Worm (Caenorhabditis elegans) whole organism, late embryonic: ENCODE results near the gene atat-2.

ENCODE experiments used
- C08G9.2 ChIP-seq: sonication (generic microtip); optimal IDR thresholded peaks from 2 replicates; lab custom pipeline; 2016; ENCODE audit warnings: mild to moderate bottlenecking, missing genetic modification characterization, moderate library complexity, missing compliant biosample characterization
- F13H6.1 ChIP-seq: sonication (generic microtip); optimal IDR thresholded peaks from 2 replicates; lab custom pipeline; 2016; ENCODE audit warnings: missing genetic modification characterization, missing compliant biosample characterization
- K02D7.2 ChIP-seq: sonication (generic microtip); optimal IDR thresholded peaks from 2 replicates; lab custom pipeline; 2017; ENCODE audit warnings: mild to moderate bottlenecking, missing genetic modification characterization, missing compliant biosample characterization
- K09A11.1 ChIP-seq: sonication (generic microtip); optimal IDR thresholded peaks from 2 replicates; lab custom pipeline; 2017; ENCODE audit warnings: antibody characterized with exemption, mild to moderate bottlenecking, missing genetic modification characterization, missing compliant biosample characterization; ENCODE audit not compliant: insufficient read depth
- Y22D7AL.16 ChIP-seq: sonication (generic microtip); optimal IDR thresholded peaks from 2 replicates; lab custom pipeline; 2016; ENCODE audit warnings: missing genetic modification characterization, missing compliant biosample characterization
- ama-1 ChIP-seq: fragments of 150-350 bp; optimal IDR thresholded peaks from 2 replicates; lab custom pipeline; 2014
- ceh-14 ChIP-seq: sonication (generic microtip); optimal IDR thresholded peaks from 2 replicates; lab custom pipeline; 2016; ENCODE audit warnings: missing genotype, missing genetic modification characterization, missing compliant biosample characterization
- ceh-18 ChIP-seq: sonication (generic microtip); optimal IDR thresholded peaks from 2 replicates; lab custom pipeline; 2016; ENCODE audit warnings: missing genetic modification characterization, missing compliant biosample characterization
- ceh-2 ChIP-seq: sonication (generic microtip); optimal IDR thresholded peaks from 2 replicates; lab custom pipeline; 2016; ENCODE audit warnings: missing genotype, missing genetic modification characterization, missing compliant biosample characterization
- ceh-22 ChIP-seq: sonication (generic microtip); optimal IDR thresholded peaks from 2 replicates; lab custom pipeline; 2017; ENCODE audit warnings: missing biosample characterization, missing genetic modification characterization
- ceh-24 ChIP-seq: sonication (generic microtip); optimal IDR thresholded peaks from 2 replicates; lab custom pipeline; 2016; ENCODE audit warnings: mild to moderate bottlenecking, missing genetic modification characterization, missing compliant biosample characterization
- ceh-30 ChIP-seq: fragments of 150-350 bp; optimal IDR thresholded peaks from 2 replicates; lab custom pipeline; 2014; ENCODE audit warnings: missing biosample characterization, missing genetic modification characterization
- ceh-31 ChIP-seq: sonication (generic microtip); optimal IDR thresholded peaks from 2 replicates; lab custom pipeline; 2016; ENCODE audit warnings: missing genetic modification characterization, missing compliant biosample characterization
- ceh-34 ChIP-seq: sonication (generic microtip); optimal IDR thresholded peaks from 2 replicates; lab custom pipeline; 2016; ENCODE audit warnings: mild to moderate bottlenecking, missing genetic modification characterization, missing compliant biosample characterization
- ceh-48 ChIP-seq: sonication (generic microtip); optimal IDR thresholded peaks from 2 replicates; lab custom pipeline; 2016; ENCODE audit warnings: missing genetic modification characterization, inconsistent platforms, missing compliant biosample characterization
- ceh-6 ChIP-seq: fragments of 200-800 bp; sonication (Bioruptor generic); optimal IDR thresholded peaks from 2 replicates; lab custom pipeline; 2018; ENCODE audit warnings: mild to moderate bottlenecking, missing genetic modification characterization, missing compliant biosample characterization
- ceh-9 ChIP-seq: sonication (generic microtip); optimal IDR thresholded peaks from 2 replicates; lab custom pipeline; 2016; ENCODE audit warnings: mild to moderate bottlenecking, missing genetic modification characterization, inconsistent platforms, missing compliant biosample characterization
- che-1 ChIP-seq: sonication (generic microtip); optimal IDR thresholded peaks from 2 replicates; lab custom pipeline; 2016; ENCODE audit warnings: mild to moderate bottlenecking, missing genetic modification characterization, missing compliant biosample characterization
- dve-1 ChIP-seq: sonication (generic microtip); optimal IDR thresholded peaks from 2 replicates; lab custom pipeline; 2017; ENCODE audit warnings: antibody characterized with exemption, mild to moderate bottlenecking, missing genetic modification characterization, missing compliant biosample characterization
- elt-4 ChIP-seq: sonication (generic microtip); optimal IDR thresholded peaks from 2 replicates; lab custom pipeline; 2016; ENCODE audit warnings: missing genetic modification characterization, missing compliant biosample characterization
- ets-4 ChIP-seq: sonication (generic microtip); optimal IDR thresholded peaks from 2 replicates; lab custom pipeline; 2016; ENCODE audit warnings: missing genetic modification characterization, missing compliant biosample characterization
- fax-1 ChIP-seq: sonication (generic microtip); optimal IDR thresholded peaks from 2 replicates; lab custom pipeline; 2016; ENCODE audit warnings: missing genotype, missing genetic modification characterization, missing compliant biosample characterization
- fkh-10 ChIP-seq: fragments of 150-350 bp; optimal IDR thresholded peaks from 2 replicates; lab custom pipeline; 2014; ENCODE audit warnings: missing biosample characterization, missing genetic modification reagents, missing genetic modification characterization
- hlh-13 ChIP-seq: fragments of 200-800 bp; sonication (Bioruptor generic); optimal IDR thresholded peaks from 2 replicates; lab custom pipeline; 2018; ENCODE audit warnings: mild to moderate bottlenecking, missing genetic modification characterization, missing compliant biosample characterization
- hlh-15 ChIP-seq: sonication (generic microtip); optimal IDR thresholded peaks from 2 replicates; lab custom pipeline; 2016; ENCODE audit warnings: missing genetic modification characterization, missing compliant biosample characterization
- hlh-30 ChIP-seq: sonication (generic microtip); optimal IDR thresholded peaks from 2 replicates; lab custom pipeline; 2017; ENCODE audit warnings: antibody characterized with exemption, missing genetic modification characterization, missing compliant biosample characterization; ENCODE audit not compliant: insufficient read depth
- lin-11 ChIP-seq: fragments of 200-800 bp; sonication (Bioruptor generic); optimal IDR thresholded peaks from 2 replicates; lab custom pipeline; 2018; ENCODE audit warnings: mild to moderate bottlenecking, missing genetic modification characterization, missing compliant biosample characterization
- madf-2 ChIP-seq: sonication (generic microtip); optimal IDR thresholded peaks from 2 replicates; lab custom pipeline; 2017; ENCODE audit warnings: missing genetic modification characterization, missing compliant biosample characterization
- nfya-1 ChIP-seq: sonication (generic microtip); optimal IDR thresholded peaks from 2 replicates; lab custom pipeline; 2017; ENCODE audit warnings: missing genetic modification characterization, mild to moderate bottlenecking, missing compliant biosample characterization, antibody characterized with exemption, moderate library complexity
- pag-3 ChIP-seq: sonication (generic microtip); optimal IDR thresholded peaks from 2 replicates; lab custom pipeline; 2016; ENCODE audit warnings: missing compliant biosample characterization, missing genetic modification characterization, borderline replicate concordance
- pat-9 ChIP-seq: fragments of 200-800 bp; sonication (Bioruptor generic); optimal IDR thresholded peaks from 2 replicates; lab custom pipeline; 2018; ENCODE audit warnings: mild to moderate bottlenecking, missing genetic modification characterization, moderate library complexity, missing compliant biosample characterization
- pax-1 ChIP-seq: fragments of 150-350 bp; optimal IDR thresholded peaks from 2 replicates; lab custom pipeline; 2014; ENCODE audit warnings: missing biosample characterization, missing genetic modification characterization
- pqm-1 ChIP-seq: sonication (generic microtip); optimal IDR thresholded peaks from 2 replicates; lab custom pipeline; 2016; ENCODE audit warnings: missing genetic modification characterization, missing compliant biosample characterization
- ref-2 ChIP-seq: sonication (generic microtip); optimal IDR thresholded peaks from 2 replicates; lab custom pipeline; 2016; ENCODE audit warnings: missing genetic modification characterization, missing compliant biosample characterization
- rnt-1 ChIP-seq: sonication (generic microtip); optimal IDR thresholded peaks from 2 replicates; lab custom pipeline; 2016; ENCODE audit warnings: missing genetic modification characterization, missing compliant biosample characterization
- sdc-2 ChIP-seq: sonication (generic microtip); optimal IDR thresholded peaks from 2 replicates; lab custom pipeline; 2016; ENCODE audit warnings: missing genotype, missing genetic modification characterization, missing compliant biosample characterization
- sox-2 ChIP-seq: fragments of 200-800 bp; sonication (Bioruptor generic); IDR thresholded peaks from 2 replicates; pipeline ENCODE4 v1.3.6; 2022; ENCODE audit warnings: missing genetic modification reagents, missing genetic modification characterization, missing compliant biosample characterization
- sox-4 ChIP-seq: sonication (generic microtip); optimal IDR thresholded peaks from 2 replicates; lab custom pipeline; 2017; ENCODE audit warnings: mild to moderate bottlenecking, missing genetic modification characterization, inconsistent platforms, missing compliant biosample characterization
- syd-9 ChIP-seq: sonication (generic microtip); optimal IDR thresholded peaks from 2 replicates; lab custom pipeline; 2016; ENCODE audit warnings: mild to moderate bottlenecking, missing genetic modification characterization, moderate library complexity, missing compliant biosample characterization
- ttx-3 ChIP-seq: sonication (generic microtip); optimal IDR thresholded peaks from 2 replicates; lab custom pipeline; 2016; ENCODE audit warnings: missing genetic modification reagents, missing genetic modification characterization, missing compliant biosample characterization
- unc-3 ChIP-seq, 2 experiments: fragments of 200-800 bp in 1 of 2; sonication (Bioruptor generic) in 1 of 2; sonication (generic microtip) in 1 of 2; conservative IDR thresholded peaks in 1 of 2; optimal IDR thresholded peaks in 1 of 2; 2 replicates each; pipeline versions ENCODE4 v1.3.6 to Lab custom; 2016 to 2022; ENCODE audit warnings: missing compliant biosample characterization in 2 of 2, missing genetic modification characterization in 2 of 2, missing genetic modification reagents in 1 of 2
- unc-42 ChIP-seq: sonication (generic microtip); optimal IDR thresholded peaks from 2 replicates; lab custom pipeline; 2016; ENCODE audit warnings: missing genotype, missing genetic modification characterization, missing compliant biosample characterization
- unc-55 ChIP-seq: sonication (generic microtip); optimal IDR thresholded peaks from 2 replicates; lab custom pipeline; 2017; ENCODE audit warnings: missing biosample characterization, missing genetic modification reagents, missing genetic modification characterization
- ztf-16 ChIP-seq: sonication (generic microtip); optimal IDR thresholded peaks from 2 replicates; lab custom pipeline; 2017; ENCODE audit warnings: missing genetic modification characterization, missing compliant biosample characterization

Gene atat-2

ce11 chrX:5890080-5890479, 41.2 kb downstream of the atat-2 start, which contains the start of gene F49E10.2:
TSS of gene F49E10.2 (plus strand) at chrX:5890380.
- TF ChIP-seq hlh-15 = no peak
- no peak for TF ChIP-seq sox-2
- no peak for TF ChIP-seq lin-11 (tag; lab: Kevin White, UChicago)
- TF ChIP-seq rnt-1 (tag; lab: Kevin White, UChicago) = no peak
- TF ChIP-seq syd-9 (tag; lab: Kevin White, UChicago) = no peak
- no peak for TF ChIP-seq hlh-30
- no peak for TF ChIP-seq nfya-1
- TF ChIP-seq ceh-22 = no peak

DNA sequence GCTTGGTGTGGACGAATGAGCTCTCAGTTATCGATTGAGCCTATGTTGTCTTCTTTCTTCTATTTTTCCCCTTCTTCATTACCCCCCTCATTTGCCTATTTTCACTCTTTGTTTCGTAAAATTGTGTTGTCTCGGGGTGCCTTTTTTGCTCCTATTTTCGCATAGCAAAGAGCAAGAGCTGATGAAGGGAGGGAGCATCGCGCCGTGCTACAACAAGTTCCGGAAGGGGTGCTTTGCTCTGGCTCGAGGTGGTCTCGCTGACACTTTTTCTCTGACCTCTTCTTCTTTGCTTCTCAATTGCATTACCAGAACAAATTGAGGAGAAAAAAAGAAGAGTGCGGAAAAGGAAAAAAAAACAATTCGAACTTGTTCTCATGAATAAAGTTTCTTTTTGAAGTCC, 47.1 kb downstream of the atat-2 start:
- TF ChIP-seq fax-1 = no peak
- no peak for TF ChIP-seq pat-9 (tag; lab: Kevin White, UChicago)
- no peak for TF ChIP-seq unc-55 (GFP tag; lab: Kevin White, UChicago)
- TF ChIP-seq ceh-31 (tag; lab: Kevin White, UChicago) = peak; percentile 34
- TF ChIP-seq ama-1 = no peak
- no peak for TF ChIP-seq unc-3 (GFP tag; conservative IDR thresholded peaks at IDR 0.05; lab: Robert Waterston, UW)
- TF ChIP-seq unc-3 (tag; optimal IDR thresholded peaks at IDR 0.05; lab: Kevin White, UChicago) = no peak
- TF ChIP-seq Y22D7AL.16 (tag; lab: Kevin White, UChicago) = no peak
- no peak for TF ChIP-seq ceh-18 (tag; lab: Kevin White, UChicago)
- TF ChIP-seq che-1 (tag; lab: Kevin White, UChicago) = no peak
- TF ChIP-seq pax-1 = no peak
- TF ChIP-seq fkh-10 (GFP tag; lab: Kevin White, UChicago) = no peak
- no peak for TF ChIP-seq ceh-6 (GFP tag; lab: Kevin White, UChicago)
- TF ChIP-seq unc-42 (tag; lab: Kevin White, UChicago) = peak; percentile 87
- TF ChIP-seq pqm-1 = no peak
- TF ChIP-seq ceh-24 (tag; lab: Kevin White, UChicago) = no peak
- TF ChIP-seq K09A11.1 (tag; lab: Kevin White, UChicago) = no peak
- no peak for TF ChIP-seq F13H6.1 (tag; lab: Kevin White, UChicago)
- TF ChIP-seq ets-4 = no peak
- peak; percentile 29 for TF ChIP-seq ceh-48
- TF ChIP-seq ceh-9 (tag; lab: Kevin White, UChicago) = no peak
- TF ChIP-seq elt-4 (tag; lab: Kevin White, UChicago) = no peak
- TF ChIP-seq hlh-13 (GFP tag; lab: Kevin White, UChicago) = no peak
- TF ChIP-seq ceh-14 (tag; lab: Kevin White, UChicago) = peak; percentile 52
- no peak for TF ChIP-seq hlh-30
- TF ChIP-seq pag-3 (tag; lab: Kevin White, UChicago) = no peak
- TF ChIP-seq ttx-3 = no peak
- no peak for TF ChIP-seq ztf-16 (tag; lab: Kevin White, UChicago)
- no peak for TF ChIP-seq sdc-2 (tag; lab: Kevin White, UChicago)
- TF ChIP-seq ceh-30 (tag; lab: Kevin White, UChicago) = no peak
- TF ChIP-seq ceh-34 (tag; lab: Kevin White, UChicago) = no peak
- no peak for TF ChIP-seq ref-2 (tag; lab: Kevin White, UChicago)

- no peak for TF ChIP-seq sdc-2 (tag; lab: Kevin White, UChicago)
- TF ChIP-seq K02D7.2 (tag; lab: Kevin White, UChicago) = no peak
- no peak for TF ChIP-seq ceh-9 (tag; lab: Kevin White, UChicago)
- TF ChIP-seq ttx-3 = no peak
- no peak for TF ChIP-seq elt-4 (tag; lab: Kevin White, UChicago)
- TF ChIP-seq pat-9 (tag; lab: Kevin White, UChicago) = no peak
- no peak for TF ChIP-seq madf-2 (tag; lab: Kevin White, UChicago)
- TF ChIP-seq sox-4 (tag; lab: Kevin White, UChicago) = no peak
- TF ChIP-seq K09A11.1 (tag; lab: Kevin White, UChicago) = no peak
- no peak for TF ChIP-seq C08G9.2
- TF ChIP-seq dve-1 (tag; lab: Kevin White, UChicago) = no peak
- no peak for TF ChIP-seq Y22D7AL.16 (tag; lab: Kevin White, UChicago)
- no peak for TF ChIP-seq ceh-24 (tag; lab: Kevin White, UChicago)
- TF ChIP-seq ceh-2 (tag; lab: Kevin White, UChicago) = no peak
Observed at ce11 chrX:5897038-5897437, 48.1 kb downstream of the atat-2 start, which contains the start of gene tbc-16. TSS of gene tbc-16 (plus strand) at chrX:5897338.
